Worm (Caenorhabditis elegans) whole organism, young adult: ENCODE measurements around the gene srh-300.
A peak's percentile ranks its signal among the peaks of the same experiment; 100 is the strongest.

Source experiments
- D2030.7 ChIP-seq: fragments of 200-800 bp; sonication (Bioruptor generic); IDR thresholded peaks from 2 replicates; pipeline ENCODE4 v1.3.6; 2022; ENCODE audit warnings: missing genetic modification reagents, missing genetic modification characterization, missing compliant biosample characterization
- F10E7.11 ChIP-seq: sonication (generic microtip); optimal IDR thresholded peaks from 2 replicates; lab custom pipeline; 2017; ENCODE audit warnings: mild to moderate bottlenecking, missing genetic modification characterization, moderate library complexity, missing compliant biosample characterization
- F23B12.7 ChIP-seq: sonication (generic microtip); optimal IDR thresholded peaks from 2 replicates; lab custom pipeline; 2017; ENCODE audit warnings: missing genetic modification characterization, mild to moderate bottlenecking, missing compliant biosample characterization, antibody characterized with exemption, moderate library complexity; ENCODE audit not compliant: insufficient read depth
- F37B4.10 ChIP-seq: fragments of 200-800 bp; sonication (Bioruptor generic); IDR thresholded peaks from 2 replicates; pipeline ENCODE4 v1.3.6; 2022; ENCODE audit warnings: missing genetic modification characterization, missing compliant biosample characterization
- F49E8.2 ChIP-seq: sonication (generic microtip); optimal IDR thresholded peaks from 3 replicates; lab custom pipeline; 2017; ENCODE audit warnings: missing genetic modification characterization, mild to moderate bottlenecking, missing compliant biosample characterization, antibody characterized with exemption, moderate library complexity; ENCODE audit not compliant: insufficient read depth
- F52B5.7 ChIP-seq: sonication (generic microtip); optimal IDR thresholded peaks from 2 replicates; lab custom pipeline; 2016; ENCODE audit warnings: mild to moderate bottlenecking, missing genetic modification characterization, missing compliant biosample characterization
- F55B11.4 ChIP-seq: sonication (generic microtip); optimal IDR thresholded peaks from 2 replicates; lab custom pipeline; 2016; ENCODE audit warnings: missing compliant biosample characterization, missing genetic modification characterization, borderline replicate concordance; ENCODE audit not compliant: insufficient read depth
- F57C9.4 ChIP-seq: sonication (generic microtip); optimal IDR thresholded peaks from 2 replicates; lab custom pipeline; 2017; ENCODE audit warnings: mild to moderate bottlenecking, missing genetic modification characterization, missing compliant biosample characterization
- Y56A3A.18 ChIP-seq: fragments of 200-800 bp; sonication (Bioruptor generic); IDR thresholded peaks from 2 replicates; pipeline ENCODE4 v1.3.6; 2022; ENCODE audit warnings: missing genetic modification reagents, missing genetic modification characterization, missing compliant biosample characterization
- Y67H2A.10 ChIP-seq: fragments of 200-800 bp; sonication (Bioruptor generic); conservative IDR thresholded peaks from 2 replicates; pipeline ENCODE4 v1.3.6; 2022; ENCODE audit warnings: missing genetic modification reagents, missing genetic modification characterization, missing compliant biosample characterization
- Y79H2A.3 ChIP-seq: fragments of 200-800 bp; sonication (Bioruptor generic); conservative IDR thresholded peaks from 2 replicates; pipeline ENCODE4 v1.3.6; 2022; ENCODE audit warnings: missing genetic modification reagents, missing genetic modification characterization, missing compliant biosample characterization
- ZK185.1 ChIP-seq: sonication (generic microtip); optimal IDR thresholded peaks from 2 replicates; lab custom pipeline; 2016; ENCODE audit warnings: mild to moderate bottlenecking, missing genetic modification characterization, missing compliant biosample characterization; ENCODE audit not compliant: poor library complexity, severe bottlenecking
- ama-1 ChIP-seq, 3 experiments: fragments of 150-350 bp in 1 of 3; sonication (generic microtip) in 2 of 3; optimal IDR thresholded peaks; 2 replicates each; lab custom pipeline; 2014 to 2018; ENCODE audit warnings: missing biosample characterization in 2 of 3, missing genetic modification characterization in 2 of 3, missing genetic modification reagents in 2 of 3
- aptf-3 ChIP-seq: fragments of 200-800 bp; sonication (Bioruptor generic); IDR thresholded peaks from 2 replicates; pipeline ENCODE4 v1.3.6; 2022; ENCODE audit warnings: missing genetic modification characterization, missing compliant biosample characterization
- athp-1 ChIP-seq: sonication (generic microtip); optimal IDR thresholded peaks from 2 replicates; lab custom pipeline; 2017; ENCODE audit warnings: mild to moderate bottlenecking, missing genetic modification characterization, missing compliant biosample characterization
- attf-3 ChIP-seq: fragments of 200-800 bp; sonication (Bioruptor generic); conservative IDR thresholded peaks from 2 replicates; pipeline ENCODE4 v1.3.6; 2022; ENCODE audit warnings: missing genetic modification reagents, missing genetic modification characterization, missing compliant biosample characterization
- bed-2 ChIP-seq: fragments of 200-800 bp; sonication (Bioruptor generic); IDR thresholded peaks from 2 replicates; pipeline ENCODE4 v1.3.6; 2022; ENCODE audit warnings: missing genetic modification reagents, missing genetic modification characterization, missing compliant biosample characterization
- cebp-2 ChIP-seq: fragments of 200-800 bp; sonication (Bioruptor generic); IDR thresholded peaks from 2 replicates; pipeline ENCODE4 v1.3.6; 2022; ENCODE audit warnings: missing genetic modification characterization, missing compliant biosample characterization
- ceh-27 ChIP-seq: fragments of 200-800 bp; sonication (Bioruptor generic); optimal IDR thresholded peaks from 2 replicates; lab custom pipeline; 2018; ENCODE audit warnings: mild to moderate bottlenecking, missing genetic modification characterization, moderate library complexity, missing compliant biosample characterization
- ceh-58 ChIP-seq: fragments of 200-800 bp; sonication (Bioruptor generic); IDR thresholded peaks from 2 replicates; pipeline ENCODE4 v1.3.6; 2022; ENCODE audit warnings: missing genetic modification characterization, missing compliant biosample characterization
- ceh-79 ChIP-seq: sonication (generic microtip); optimal IDR thresholded peaks from 2 replicates; lab custom pipeline; 2017; ENCODE audit warnings: mild to moderate bottlenecking, missing genetic modification characterization, missing compliant biosample characterization
- dox-1 ChIP-seq: fragments of 200-800 bp; sonication (Bioruptor generic); IDR thresholded peaks from 2 replicates; pipeline ENCODE4 v1.3.6; 2022; ENCODE audit warnings: missing genetic modification reagents, missing genetic modification characterization, missing compliant biosample characterization
- dpff-1 ChIP-seq: sonication (generic microtip); optimal IDR thresholded peaks from 2 replicates; lab custom pipeline; 2017; ENCODE audit warnings: mild to moderate bottlenecking, missing genetic modification characterization, missing compliant biosample characterization
- dpl-1 ChIP-seq: fragments of 150-350 bp; optimal IDR thresholded peaks from 2 replicates; lab custom pipeline; 2014; ENCODE audit warnings: missing biosample characterization, missing genetic modification reagents, missing genetic modification characterization
- ets-4 ChIP-seq: fragments of 200-800 bp; sonication (Bioruptor generic); optimal IDR thresholded peaks from 2 replicates; lab custom pipeline; 2018; ENCODE audit warnings: mild to moderate bottlenecking, missing genetic modification characterization, missing compliant biosample characterization
- hmg-20 ChIP-seq: fragments of 200-800 bp; sonication (Bioruptor generic); IDR thresholded peaks from 2 replicates; pipeline ENCODE4 v1.3.6; 2022; ENCODE audit warnings: missing genetic modification reagents, missing genetic modification characterization, missing compliant biosample characterization
- hrde-1 ChIP-seq: sonication (generic microtip); optimal IDR thresholded peaks from 2 replicates; lab custom pipeline; 2016; ENCODE audit warnings: missing genetic modification characterization, mild to moderate bottlenecking, missing compliant biosample characterization, moderate library complexity, missing genotype, missing genetic modification reagents, borderline replicate concordance
- mcd-1 ChIP-seq: fragments of 200-800 bp; sonication (Bioruptor generic); IDR thresholded peaks from 2 replicates; pipeline ENCODE4 v1.3.6; 2022; ENCODE audit warnings: missing genetic modification reagents, missing genetic modification characterization, missing compliant biosample characterization
- mel-28 ChIP-seq: sonication (generic microtip); optimal IDR thresholded peaks from 2 replicates; lab custom pipeline; 2016; ENCODE audit warnings: borderline replicate concordance, mild to moderate bottlenecking, missing genetic modification characterization, missing compliant biosample characterization
- nhr-120 ChIP-seq: fragments of 200-800 bp; sonication (Bioruptor generic); IDR thresholded peaks from 2 replicates; pipeline ENCODE4 v1.3.6; 2022; ENCODE audit warnings: missing genetic modification characterization, missing compliant biosample characterization
- nhr-179 ChIP-seq: sonication (generic microtip); optimal IDR thresholded peaks from 2 replicates; lab custom pipeline; 2016; ENCODE audit warnings: mild to moderate bottlenecking, missing genetic modification characterization, missing compliant biosample characterization
- pha-4 ChIP-seq: fragments of 150-350 bp; sonication (generic microtip); optimal IDR thresholded peaks from 2 replicates; lab custom pipeline; 2014; ENCODE audit warnings: missing biosample characterization, missing genetic modification reagents, missing genetic modification characterization
- rpc-1 ChIP-seq, 2 experiments: fragments of 150-350 bp in 1 of 2; sonication (generic microtip) in 1 of 2; optimal IDR thresholded peaks; 2 replicates each; lab custom pipeline; 2014 to 2018; ENCODE audit warnings: missing biosample characterization in 1 of 2, missing genetic modification characterization in 1 of 2, missing genetic modification reagents in 1 of 2, missing genotype in 1 of 2
- snpc-1.1 ChIP-seq: sonication (generic microtip); optimal IDR thresholded peaks from 2 replicates; lab custom pipeline; 2017; ENCODE audit warnings: missing genetic modification characterization, mild to moderate bottlenecking, missing compliant biosample characterization, antibody characterized with exemption, moderate library complexity, missing genotype, missing genetic modification reagents; ENCODE audit not compliant: insufficient read depth
- snpc-1.3 ChIP-seq: sonication (generic microtip); optimal IDR thresholded peaks from 2 replicates; lab custom pipeline; 2017; ENCODE audit warnings: missing genetic modification characterization, mild to moderate bottlenecking, missing compliant biosample characterization, antibody characterized with exemption, moderate library complexity, missing genotype, missing genetic modification reagents; ENCODE audit not compliant: insufficient read depth
- snpc-3.4 ChIP-seq: sonication (generic microtip); optimal IDR thresholded peaks from 2 replicates; lab custom pipeline; 2017; ENCODE audit warnings: missing genetic modification characterization, mild to moderate bottlenecking, missing compliant biosample characterization, antibody characterized with exemption, moderate library complexity, missing genotype, missing genetic modification reagents
- tbp1 ChIP-seq: fragments of 200-800 bp; sonication (Bioruptor generic); optimal IDR thresholded peaks from 2 replicates; lab custom pipeline; 2018; ENCODE audit warnings: mild to moderate bottlenecking, missing genetic modification characterization, missing compliant biosample characterization
- unc-130 ChIP-seq: sonication (generic microtip); optimal IDR thresholded peaks from 2 replicates; lab custom pipeline; 2016; ENCODE audit warnings: missing genetic modification reagents, missing genetic modification characterization, missing compliant biosample characterization
- xnd-1 ChIP-seq: sonication (generic microtip); optimal IDR thresholded peaks from 2 replicates; lab custom pipeline; 2016; ENCODE audit warnings: missing genotype, missing genetic modification reagents, missing genetic modification characterization, missing compliant biosample characterization
- ztf-22 ChIP-seq: fragments of 200-800 bp; sonication (Bioruptor generic); optimal IDR thresholded peaks from 2 replicates; lab custom pipeline; 2018; ENCODE audit warnings: mild to moderate bottlenecking, missing genetic modification characterization, moderate library complexity, missing compliant biosample characterization
- ztf-26 ChIP-seq: sonication (generic microtip); optimal IDR thresholded peaks from 2 replicates; lab custom pipeline; 2017; ENCODE audit warnings: missing genetic modification characterization, missing compliant biosample characterization
- ztf-3 ChIP-seq: fragments of 200-800 bp; sonication (Bioruptor generic); optimal IDR thresholded peaks from 2 replicates; lab custom pipeline; 2018; ENCODE audit warnings: mild to moderate bottlenecking, missing genetic modification characterization, missing compliant biosample characterization

srh-300 gene

DNA sequence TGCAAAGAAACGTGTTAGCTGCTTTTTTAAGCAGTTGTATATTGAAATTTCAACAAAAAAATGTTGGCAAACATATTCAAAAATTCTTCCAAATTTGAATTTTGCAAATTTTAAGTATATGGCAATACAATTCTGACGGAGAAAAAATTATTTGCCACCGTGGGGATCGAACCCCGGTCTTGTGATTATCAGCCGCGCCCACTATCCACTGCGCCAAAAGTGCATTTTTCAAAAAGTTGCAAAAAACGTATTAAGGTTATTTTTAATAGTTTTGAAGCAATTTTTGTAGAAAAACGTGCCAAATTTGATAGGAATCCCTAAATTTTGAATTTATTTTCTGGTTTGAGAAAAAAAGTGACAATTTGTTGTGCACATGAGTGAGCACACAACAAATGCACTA, 37.5 kb upstream of the srh-300 start:
- no peak for TF ChIP-seq rpc-1 (optimal IDR thresholded peaks at IDR 0.05; lab: Kevin White, UChicago)
- peak; percentile 41 for TF ChIP-seq rpc-1 (tag; optimal IDR thresholded peaks at IDR 0.05; lab: Kevin White, UChicago)
- TF ChIP-seq mcd-1 (GFP tag; lab: Robert Waterston, UW) = no peak
- TF ChIP-seq F10E7.11 (tag; lab: Kevin White, UChicago) = no peak
- no peak for TF ChIP-seq dpl-1 (GFP tag; lab: Kevin White, UChicago)
- no peak for TF ChIP-seq Y67H2A.10 (GFP tag; lab: Robert Waterston, UW)
- peak; percentile 53 for TF ChIP-seq tbp1 (GFP tag; lab: Kevin White, UChicago)

DNA sequence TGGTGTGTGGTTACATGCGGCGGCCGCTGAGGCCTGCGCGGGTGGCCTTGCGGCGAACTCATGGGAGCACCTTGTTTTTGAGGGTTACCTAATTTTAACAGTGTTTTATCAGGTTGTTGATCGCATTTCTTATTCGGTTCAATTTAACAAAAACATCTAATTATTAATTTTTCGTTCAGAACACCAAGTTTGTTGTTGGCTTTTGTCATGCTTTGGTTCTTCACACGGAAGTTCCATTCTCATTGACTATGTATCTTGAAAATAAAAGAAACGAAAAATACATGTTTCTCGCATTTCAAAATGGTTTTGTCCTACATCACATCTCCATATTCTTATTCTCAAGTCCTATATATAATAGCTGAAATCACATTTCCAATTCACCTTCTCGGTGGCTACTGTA, 31.7 kb upstream of the srh-300 start, which contains the start of gene srh-290:
TSS of gene srh-290 (plus strand) at position 301 of the 400 bp plus-strand sequence.
- no peak for TF ChIP-seq F37B4.10
- no peak for TF ChIP-seq unc-130 (GFP tag; lab: Kevin White, UChicago)
- no peak for TF ChIP-seq ceh-27
- no peak for TF ChIP-seq snpc-1.1 (tag; lab: Kevin White, UChicago)
- no peak for TF ChIP-seq cebp-2
- TF ChIP-seq F49E8.2 (tag; lab: Kevin White, UChicago) = no peak
- TF ChIP-seq ama-1 (optimal IDR thresholded peaks at IDR 0.05; lab: Kevin White, UChicago) = no peak
- no peak for TF ChIP-seq ama-1 (GFP tag; optimal IDR thresholded peaks at IDR 0.05; lab: Kevin White, UChicago)
- no peak for TF ChIP-seq Y79H2A.3
- TF ChIP-seq snpc-3.4 = no peak

DNA sequence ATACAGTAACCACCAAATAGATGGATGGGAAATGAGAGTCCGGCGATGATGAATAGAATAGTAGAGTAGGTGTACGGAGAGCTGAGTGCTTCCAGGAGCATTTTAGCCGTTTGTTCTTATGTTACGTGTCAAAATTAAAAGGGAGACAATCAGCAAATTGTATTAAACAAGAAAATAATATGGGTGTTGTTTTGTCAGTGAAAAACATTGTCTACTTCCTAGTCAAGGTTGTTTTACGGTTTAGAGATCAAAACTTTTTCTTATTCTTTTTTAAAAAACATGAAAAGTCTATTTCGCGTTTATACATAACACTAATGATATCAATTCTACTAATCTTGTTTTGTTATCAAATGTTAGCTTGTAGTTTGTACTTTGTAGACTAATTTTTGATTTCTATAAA, 27.9 kb upstream of the srh-300 start, which contains the start of gene srh-289:
TSS of gene srh-289 (minus strand) at position 101 of the 400 bp plus-strand sequence.
- TF ChIP-seq xnd-1 (tag; lab: Kevin White, UChicago) (no peak), Y56A3A.18 (GFP tag; lab: Robert Waterston, UW) (no peak), nhr-120 (GFP tag; lab: Robert Waterston, UW) (no peak), F57C9.4 (tag; lab: Kevin White, UChicago) (no peak), snpc-1.3 (tag; lab: Kevin White, UChicago) (no peak), D2030.7 (GFP tag; lab: Robert Waterston, UW) (no peak), mel-28 (no peak), bed-2 (GFP tag; lab: Robert Waterston, UW) (no peak), athp-1 (tag; lab: Kevin White, UChicago) (no peak), hmg-20 (GFP tag; lab: Robert Waterston, UW) (no peak), ztf-3 (GFP tag; lab: Kevin White, UChicago) (no peak), F49E8.2 (tag; lab: Kevin White, UChicago) (no peak), ZK185.1 (tag; lab: Kevin White, UChicago) (no peak), nhr-179 (tag; lab: Kevin White, UChicago) (no peak), ceh-58 (no peak)

DNA sequence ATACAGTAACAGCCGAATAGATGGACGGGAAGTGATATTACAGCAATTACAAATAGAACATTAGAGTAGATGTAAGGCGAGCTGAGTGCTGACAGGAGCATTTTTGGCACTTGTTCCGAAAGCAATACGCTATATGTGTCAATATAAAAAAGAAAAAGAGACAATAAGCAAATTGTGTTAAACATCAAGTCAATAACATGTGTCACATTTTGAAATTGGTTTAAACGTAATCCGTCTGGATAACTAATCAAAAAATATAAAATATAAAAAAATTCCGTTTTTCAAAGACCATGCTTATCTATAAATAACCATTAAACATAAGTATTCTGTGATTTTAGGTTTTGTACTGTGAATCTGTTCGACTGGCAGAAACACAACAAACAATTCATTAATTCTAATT, 26.2 kb upstream of the srh-300 start, which contains the start of gene srh-288:
TSS of gene srh-288 (minus strand) at position 101 of the 400 bp plus-strand sequence.
- TF ChIP-seq ztf-3 (GFP tag; lab: Kevin White, UChicago) = no peak
- no peak for TF ChIP-seq attf-3 (GFP tag; lab: Robert Waterston, UW)
- TF ChIP-seq pha-4 (tag; lab: Kevin White, UChicago) = no peak
- TF ChIP-seq ztf-26 (tag; lab: Kevin White, UChicago) = no peak
- TF ChIP-seq nhr-179 (tag; lab: Kevin White, UChicago) = no peak
- no peak for TF ChIP-seq cebp-2
- no peak for TF ChIP-seq F52B5.7 (tag; lab: Kevin White, UChicago)
- TF ChIP-seq ets-4 (GFP tag; lab: Kevin White, UChicago) = no peak
- TF ChIP-seq ceh-79 (tag; lab: Kevin White, UChicago) = no peak
- no peak for TF ChIP-seq F10E7.11 (tag; lab: Kevin White, UChicago)
- no peak for TF ChIP-seq ztf-22
- no peak for TF ChIP-seq rpc-1 (optimal IDR thresholded peaks at IDR 0.05; lab: Kevin White, UChicago)
- no peak for TF ChIP-seq rpc-1 (tag; optimal IDR thresholded peaks at IDR 0.05; lab: Kevin White, UChicago)
- TF ChIP-seq aptf-3 = no peak
- TF ChIP-seq dpff-1 (tag; lab: Kevin White, UChicago) = no peak
- TF ChIP-seq hrde-1 (tag; lab: Kevin White, UChicago) = no peak
- no peak for TF ChIP-seq dox-1 (GFP tag; lab: Robert Waterston, UW)
- TF ChIP-seq F23B12.7 = no peak
- TF ChIP-seq F55B11.4 (tag; lab: Kevin White, UChicago) = no peak
- TF ChIP-seq mcd-1 (GFP tag; lab: Robert Waterston, UW) = no peak
